Worm (Caenorhabditis elegans) whole organism, midembryonic: ENCODE results near the gene W06G6.15.

Experiments
- T22C8.4 ChIP-seq: fragments of 200-800 bp; sonication (Bioruptor generic); IDR thresholded peaks from 2 replicates; pipeline ENCODE4 v1.3.6; 2022; ENCODE audit warnings: missing genetic modification characterization, missing compliant biosample characterization
- cog-1 ChIP-seq: sonication (generic microtip); optimal IDR thresholded peaks from 2 replicates; lab custom pipeline; 2016; ENCODE audit warnings: missing genetic modification characterization, missing compliant biosample characterization
- flt-1 ChIP-seq: fragments of 200-800 bp; sonication (Bioruptor generic); IDR thresholded peaks from 2 replicates; pipeline ENCODE4 v1.3.6; 2022; ENCODE audit warnings: missing genetic modification characterization, missing compliant biosample characterization
- klf-2 ChIP-seq: fragments of 200-800 bp; sonication (Bioruptor generic); conservative IDR thresholded peaks from 2 replicates; pipeline ENCODE4 v1.3.6; 2022; ENCODE audit warnings: missing genetic modification reagents, missing genetic modification characterization, missing compliant biosample characterization
- med-1 ChIP-seq: sonication (generic microtip); optimal IDR thresholded peaks from 2 replicates; lab custom pipeline; 2017; ENCODE audit warnings: missing genetic modification characterization, mild to moderate bottlenecking, missing compliant biosample characterization, antibody characterized with exemption, missing genetic modification reagents; ENCODE audit not compliant: insufficient read depth
- ref-1 ChIP-seq: fragments of 200-800 bp; sonication (Bioruptor generic); conservative IDR thresholded peaks from 2 replicates; pipeline ENCODE4 v1.3.6; 2022; ENCODE audit warnings: missing genetic modification reagents, missing genetic modification characterization, missing compliant biosample characterization
- tab-1 ChIP-seq: fragments of 200-800 bp; sonication (Bioruptor generic); IDR thresholded peaks from 2 replicates; pipeline ENCODE4 v1.3.6; 2022; ENCODE audit warnings: missing genetic modification characterization, missing compliant biosample characterization
- ztf-23 ChIP-seq: fragments of 200-800 bp; sonication (Bioruptor generic); IDR thresholded peaks from 2 replicates; pipeline ENCODE4 v1.3.6; 2022; ENCODE audit warnings: missing genetic modification reagents, missing genetic modification characterization, missing compliant biosample characterization
- ztf-29 ChIP-seq: fragments of 200-800 bp; sonication (Bioruptor generic); IDR thresholded peaks from 2 replicates; pipeline ENCODE4 v1.3.6; 2022; ENCODE audit warnings: missing genetic modification reagents, missing genetic modification characterization, missing compliant biosample characterization

W06G6.15 gene

DNA sequence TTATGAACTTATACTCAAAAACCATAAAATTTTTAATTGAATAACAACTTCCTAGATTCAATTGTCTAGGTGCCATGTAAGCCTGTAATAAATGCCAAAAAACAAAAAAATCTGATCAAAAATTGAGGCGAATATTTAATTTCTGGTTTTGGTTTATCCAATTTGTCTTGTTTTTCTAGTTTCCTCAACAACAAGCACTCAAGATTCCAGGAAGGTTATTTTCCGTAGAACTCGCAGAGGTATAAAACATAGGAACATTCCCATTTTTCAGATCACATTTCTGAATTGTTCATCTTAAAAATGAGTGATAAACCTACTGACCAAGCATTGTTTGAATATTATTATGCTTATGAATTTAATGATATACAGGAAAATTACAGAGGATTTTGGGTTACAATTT, 42.8 kb downstream of the W06G6.15 start, which contains the start of gene srw-41:
Gene srw-41, plus strand, starts transcription at position 301 of the 400 bp plus-strand sequence.
- TF ChIP-seq T22C8.4 (GFP tag; lab: Robert Waterston, UW) (no peak), med-1 (GFP tag; lab: Kevin White, UChicago) (no peak), cog-1 (no peak)

DNA sequence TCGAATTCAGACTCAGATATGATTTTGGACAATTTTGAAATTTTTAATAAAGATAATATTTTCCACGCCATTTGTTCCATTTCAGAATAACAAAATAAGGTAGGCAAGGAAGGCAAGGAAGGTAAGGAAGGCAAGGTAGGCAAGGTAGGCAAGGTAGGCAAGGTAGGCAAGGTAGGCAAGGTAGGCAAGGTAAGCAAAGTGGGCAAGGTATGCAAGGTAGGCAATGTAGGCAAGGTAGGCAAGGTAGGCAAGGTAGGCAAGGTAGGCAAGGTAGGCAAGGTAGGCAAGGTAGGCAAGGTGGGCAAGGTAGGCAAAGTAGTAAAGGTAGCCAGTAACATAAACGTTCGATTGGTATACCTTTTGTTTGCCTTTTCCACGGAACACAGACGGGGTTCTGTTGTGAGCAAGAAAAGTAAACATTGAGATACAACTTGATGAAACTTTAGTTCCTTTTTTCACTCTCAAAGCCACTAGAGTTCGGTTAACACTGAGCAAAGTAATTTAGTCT, 45.5 kb downstream of the W06G6.15 start, which contains the start of gene Y70C5C.1:
Gene Y70C5C.1, plus strand, starts transcription at position 458 of the 508 bp plus-strand sequence.
- TF ChIP-seq med-1 (GFP tag; lab: Kevin White, UChicago) = no peak
- TF ChIP-seq flt-1 (GFP tag; lab: Robert Waterston, UW) = peak; percentile 73; the same call in 1 of the 2 replicates
- peak; percentile 67 for TF ChIP-seq ztf-23 (GFP tag; lab: Robert Waterston, UW)

DNA sequence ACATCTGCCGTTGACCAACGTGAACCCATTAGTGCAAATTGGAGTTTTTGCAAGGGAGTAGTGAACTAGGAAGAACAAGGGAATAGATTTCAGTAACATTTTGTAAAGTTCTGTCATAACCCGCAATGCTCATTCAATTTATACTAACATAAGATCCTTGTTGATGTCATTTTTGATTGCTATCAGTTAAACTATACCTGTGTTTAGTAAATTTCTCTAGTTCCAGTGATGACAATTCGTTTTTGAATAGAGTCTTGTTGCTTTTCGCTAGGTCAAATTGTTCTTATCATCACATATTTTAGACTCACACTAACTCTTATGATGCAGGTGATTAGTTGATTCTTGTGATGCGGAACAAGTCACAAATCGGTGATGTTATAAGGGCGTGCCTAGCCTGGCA, 52.2 kb downstream of the W06G6.15 start, which contains the start of gene clec-9:
Gene clec-9, minus strand, starts transcription at position 101 of the 400 bp plus-strand sequence.
- no peak for TF ChIP-seq T22C8.4 (GFP tag; lab: Robert Waterston, UW)
- TF ChIP-seq med-1 (GFP tag; lab: Kevin White, UChicago) = no peak
- no peak for TF ChIP-seq tab-1
- no peak for TF ChIP-seq ref-1
- TF ChIP-seq ztf-23 (GFP tag; lab: Robert Waterston, UW) = no peak
- TF ChIP-seq cog-1 = no peak
- TF ChIP-seq flt-1 (GFP tag; lab: Robert Waterston, UW) = no peak
- no peak for TF ChIP-seq klf-2 (GFP tag; lab: Robert Waterston, UW)
- TF ChIP-seq ztf-29 (GFP tag; lab: Robert Waterston, UW) = no peak
